Fruit fly (Drosophila melanogaster): ENCODE data around the gene Lgr1.
A peak's percentile ranks its signal among the peaks of the same experiment; 100 is the strongest.

Lgr1 gene

DNA sequence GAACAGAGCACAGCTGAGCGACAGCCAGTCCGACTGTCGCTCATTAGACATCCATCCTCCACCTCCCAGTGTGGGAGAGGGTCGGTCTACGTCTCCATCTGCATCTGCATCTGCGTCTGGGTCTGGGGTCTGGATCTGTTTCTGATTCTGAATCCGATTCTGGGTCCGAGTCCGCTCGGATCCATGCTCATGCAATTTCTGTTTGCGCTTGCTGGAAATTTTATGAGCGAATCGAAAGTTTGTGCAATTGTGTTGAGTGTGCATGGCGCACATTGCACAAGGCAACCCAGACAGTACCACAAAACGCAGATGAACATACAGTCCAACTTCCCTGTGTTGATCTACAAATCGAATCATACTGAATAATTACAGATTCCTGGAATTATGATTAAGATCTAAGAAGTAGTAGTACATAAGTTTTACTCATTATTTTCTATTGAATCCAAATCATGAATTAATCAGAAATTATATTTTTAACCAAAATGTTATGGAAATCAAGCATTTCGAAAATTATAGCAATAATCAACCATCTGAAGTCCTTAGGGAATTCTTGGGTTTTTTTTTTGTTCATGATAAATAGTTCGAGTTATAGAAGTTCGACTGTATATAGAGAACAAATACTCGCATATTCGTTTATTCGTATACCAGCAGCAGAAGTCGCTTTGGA is 22.4 kb upstream of the Lgr1 start (continued):
- TF ChIP-seq CG6808 (GFP tag; optimal IDR thresholded peaks at IDR 0.05) (peak; percentile 94), CG8319 (GFP tag; optimal IDR thresholded peaks at IDR 0.05) (peak; percentile 93), vri (GFP tag; optimal IDR thresholded peaks at IDR 0.05) (peak; percentile 67), CG8119 (GFP tag; IDR thresholded peaks at IDR 0.05) (peak; percentile 97), CG10669 (GFP tag; optimal IDR thresholded peaks at IDR 0.05) (peak; percentile 96), dac (GFP tag; optimal IDR thresholded peaks at IDR 0.05) (peak; percentile 83), CG11294 (GFP tag; IDR thresholded peaks at IDR 0.05) (peak; percentile 94), CG1621 (tag; optimal IDR thresholded peaks at IDR 0.05) (peak; percentile 78), eg (GFP tag; IDR thresholded peaks at IDR 0.05) (peak; percentile 94), Hr38 (GFP tag; optimal IDR thresholded peaks at IDR 0.05) (peak; percentile 40), Lpt (GFP tag; optimal IDR thresholded peaks at IDR 0.05) (peak; percentile 90), Hr4 (GFP tag; optimal IDR thresholded peaks at IDR 0.05) (peak; percentile 98), CG6792 (GFP tag; optimal IDR thresholded peaks at IDR 0.05) (peak; percentile 95), ss (GFP tag; optimal IDR thresholded peaks at IDR 0.05) (peak; percentile 86 to 91), CG6276 (GFP tag; optimal IDR thresholded peaks at IDR 0.05) (peak; percentile 97), Met (GFP tag; optimal IDR thresholded peaks at IDR 0.05) (peak; percentile 96), CG15336 (GFP tag; IDR thresholded peaks at IDR 0.05) (peak; percentile 97)

DNA sequence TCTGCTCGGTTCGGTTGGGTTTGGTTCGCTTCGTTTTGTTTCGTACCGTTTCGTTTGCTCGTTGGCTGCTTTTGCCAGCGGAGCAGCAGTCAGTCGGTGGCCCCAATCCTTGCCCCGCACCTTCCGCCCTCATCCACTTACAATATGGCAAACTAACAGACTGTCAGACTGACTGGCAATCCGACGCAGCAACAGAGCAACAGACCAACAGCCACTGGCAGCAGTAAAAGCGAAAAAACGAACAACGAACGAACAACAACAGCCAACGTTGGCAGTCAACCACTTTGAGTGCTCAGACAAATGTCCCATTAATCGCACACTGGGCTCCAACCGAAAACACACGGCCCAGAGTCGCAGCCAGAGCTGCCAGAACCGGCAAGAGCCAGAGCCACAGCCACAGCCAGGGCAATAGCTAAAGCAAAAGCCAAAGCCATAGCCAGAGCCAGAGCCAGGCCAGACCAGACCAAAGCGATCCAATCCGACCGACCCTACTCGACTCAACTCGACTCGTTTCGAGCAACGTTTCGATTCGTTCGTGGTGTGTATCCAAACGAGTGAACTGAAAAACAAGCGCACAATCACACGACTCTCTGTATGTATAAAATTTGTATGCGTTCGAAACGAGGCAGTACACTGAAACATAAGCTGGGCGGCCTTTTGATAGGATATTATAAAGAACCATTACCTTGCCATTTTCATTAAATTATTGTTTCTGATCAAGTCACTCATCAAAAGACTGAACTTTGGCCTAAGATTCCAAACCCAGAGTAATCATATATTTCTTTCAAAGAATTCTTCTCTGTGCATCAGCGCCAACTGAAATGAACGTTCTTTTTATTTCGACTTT is 21.7 kb upstream of the Lgr1 start:
- peak; percentile 100 for TF ChIP-seq acj6 (GFP tag; optimal IDR thresholded peaks at IDR 0.05)
- peak; percentile 100 for TF ChIP-seq CG10669 (GFP tag; optimal IDR thresholded peaks at IDR 0.05)
- peak; percentile 100 for TF ChIP-seq CG15336 (GFP tag; IDR thresholded peaks at IDR 0.05)
- TF ChIP-seq CG3032 (tag; optimal IDR thresholded peaks at IDR 0.05), result peak; percentile 100
- TF ChIP-seq OdsH (GFP tag; optimal IDR thresholded peaks at IDR 0.05), result peak; percentile 100
- peak; percentile 100 for TF ChIP-seq Sox15 (GFP tag; optimal IDR thresholded peaks at IDR 0.05)
- peak; percentile 100 for TF ChIP-seq fd59A (GFP tag; optimal IDR thresholded peaks at IDR 0.05)
- peak; percentile 100 for TF ChIP-seq salr (GFP tag; optimal IDR thresholded peaks at IDR 0.05)
- peak; percentile 100 for TF ChIP-seq Hr4 (GFP tag; optimal IDR thresholded peaks at IDR 0.05)
- TF ChIP-seq spab (GFP tag; optimal IDR thresholded peaks at IDR 0.05), result peak; percentile 100
- TF ChIP-seq CG6792 (GFP tag; optimal IDR thresholded peaks at IDR 0.05), result peak; percentile 100
- TF ChIP-seq Smox (GFP tag; optimal IDR thresholded peaks at IDR 0.05), result peak; percentile 100
- peak; percentile 100 for TF ChIP-seq CG6276 (GFP tag; optimal IDR thresholded peaks at IDR 0.05)
- TF ChIP-seq CG34406 (GFP tag; optimal IDR thresholded peaks at IDR 0.05), result peak; percentile 100
- TF ChIP-seq CG7368 (GFP tag; optimal IDR thresholded peaks at IDR 0.05), result peak; percentile 100
- peak; percentile 99 for TF ChIP-seq dsx (GFP tag; optimal IDR thresholded peaks at IDR 0.05; ENCODE audit: poor library complexity, severe bottlenecking)
- peak; percentile 99 for TF ChIP-seq fd85E (GFP tag; optimal IDR thresholded peaks at IDR 0.05)
- peak; percentile 100 for TF ChIP-seq Eip75B (GFP tag; optimal IDR thresholded peaks at IDR 0.05)
- TF ChIP-seq Hr39 (GFP tag; optimal IDR thresholded peaks at IDR 0.05), result peak; percentile 100
- TF ChIP-seq svp (GFP tag), result peak; percentile 100
- peak; percentile 100 for TF ChIP-seq CG31627 (GFP tag; optimal IDR thresholded peaks at IDR 0.05)
- peak; percentile 100 for TF ChIP-seq Lpt (GFP tag; optimal IDR thresholded peaks at IDR 0.05)
- peak; percentile 100 for TF ChIP-seq CG32006 (GFP tag; optimal IDR thresholded peaks at IDR 0.05)
- peak; percentile 100 for TF ChIP-seq Gug (GFP tag; IDR thresholded peaks at IDR 0.05)
- TF ChIP-seq Sox14 (GFP tag; optimal IDR thresholded peaks at IDR 0.05), result peak; percentile 100
- TF ChIP-seq topi (GFP tag; optimal IDR thresholded peaks at IDR 0.05), result peak; percentile 100
- TF ChIP-seq Eip93F (GFP tag; optimal IDR thresholded peaks at IDR 0.05), result peak; percentile 100
- peak; percentile 100 for TF ChIP-seq CG11902 (GFP tag; optimal IDR thresholded peaks at IDR 0.05)
- peak; percentile 100 for TF ChIP-seq CG11294 (GFP tag; IDR thresholded peaks at IDR 0.05)
- TF ChIP-seq CG4318 (GFP tag; optimal IDR thresholded peaks at IDR 0.05), result peak; percentile 100
- TF ChIP-seq Blimp-1 (GFP tag; optimal IDR thresholded peaks at IDR 0.05), result peak; percentile 97
- peak; percentile 100 for TF ChIP-seq dac (GFP tag; optimal IDR thresholded peaks at IDR 0.05)
- peak; percentile 99 for TF ChIP-seq CG16779 (tag; optimal IDR thresholded peaks at IDR 0.05)
- TF ChIP-seq CG8319 (GFP tag; optimal IDR thresholded peaks at IDR 0.05), result peak; percentile 100
- peak; percentile 100 for TF ChIP-seq esn (GFP tag; optimal IDR thresholded peaks at IDR 0.05)
- peak; percentile 100 for TF ChIP-seq CG8632 (GFP tag; optimal IDR thresholded peaks at IDR 0.05)
- TF ChIP-seq Eip78C (GFP tag), result peak; percentile 100
